Worm (Caenorhabditis elegans): ENCODE measurements around the gene snx-17.

snx-17 gene

ce11 chrX:13169975-13170374, 47.9 kb upstream of the snx-17 start, which contains the start of gene mob-2:
mob-2 (minus strand) TSS chrX:13170075.
- no peak for TF ChIP-seq D1046.2 (GFP tag; IDR thresholded peaks at IDR 0.05)
- peak; percentile 86 for TF ChIP-seq aha-1 (tag)
- no peak for TF ChIP-seq tra-1 (GFP tag; IDR thresholded peaks at IDR 0.05)
- TF ChIP-seq hlh-30 (tag; optimal IDR thresholded peaks at IDR 0.05; ENCODE audit: insufficient read depth) = peak; percentile 41

ce11 chrX:13169133-13169532, 47.0 kb upstream of the snx-17 start:
- TF ChIP-seq mxl-3 (GFP tag; optimal IDR thresholded peaks at IDR 0.05) (peak; percentile 92), hlh-30 (tag; optimal IDR thresholded peaks at IDR 0.05; ENCODE audit: insufficient read depth) (peak; percentile 95), dmd-6 (GFP tag; IDR thresholded peaks at IDR 0.05) (no peak), vab-7 (GFP tag; IDR thresholded peaks at IDR 0.05) (no peak), hlh-11 (tag; optimal IDR thresholded peaks at IDR 0.05) (peak; percentile 63), dmd-9 (GFP tag; IDR thresholded peaks at IDR 0.05) (no peak), mdl-1 (tag; optimal IDR thresholded peaks at IDR 0.05) (peak in 1 of 2 experiments; percentile 81), arid-1 (GFP tag; conservative IDR thresholded peaks at IDR 0.05) (no peak), snpc-1.2 (GFP tag; IDR thresholded peaks at IDR 0.05) (no peak), nhr-28 (tag; optimal IDR thresholded peaks at IDR 0.05) (peak; percentile 26), ceh-28 (tag; optimal IDR thresholded peaks at IDR 0.05) (no peak), lin-29 (GFP tag; IDR thresholded peaks at IDR 0.05) (no peak), daf-16 (GFP tag; optimal IDR thresholded peaks at IDR 0.05) (peak in 1 of 2 experiments; percentile 2), daf-16 (tag; optimal IDR thresholded peaks at IDR 0.05) (no peak), nhr-11 (tag; optimal IDR thresholded peaks at IDR 0.05) (peak; percentile 53), mdt-29 (GFP tag; IDR thresholded peaks at IDR 0.05) (no peak), dmd-8 (GFP tag; IDR thresholded peaks at IDR 0.05) (no peak), ZK546.5 (tag; optimal IDR thresholded peaks at IDR 0.05) (no peak), nhr-48 (tag; optimal IDR thresholded peaks at IDR 0.05) (no peak)

- no peak for TF ChIP-seq madf-9 (GFP tag; conservative IDR thresholded peaks at IDR 0.05)
- TF ChIP-seq dve-1 (tag; optimal IDR thresholded peaks at IDR 0.05; ENCODE audit: insufficient read depth) = peak; percentile 97
- peak; percentile 80 for TF ChIP-seq nhr-77 (tag; optimal IDR thresholded peaks at IDR 0.05)
- TF ChIP-seq pha-4 (GFP tag; IDR thresholded peaks at IDR 0.05) = no peak
- no peak for TF ChIP-seq pha-4 (tag; optimal IDR thresholded peaks at IDR 0.05)
- TF ChIP-seq sdz-12 (GFP tag; optimal IDR thresholded peaks at IDR 0.05) = no peak
- TF ChIP-seq dmd-8 (GFP tag; IDR thresholded peaks at IDR 0.05) = no peak
- peak; percentile 92 for TF ChIP-seq php-3 (GFP tag; IDR thresholded peaks at IDR 0.05)
- no peak for TF ChIP-seq Y105C5A.15 (GFP tag; IDR thresholded peaks at IDR 0.05)
- no peak for TF ChIP-seq mdt-29 (GFP tag; IDR thresholded peaks at IDR 0.05)
- TF ChIP-seq set-16 (GFP tag; IDR thresholded peaks at IDR 0.05) = no peak
- TF ChIP-seq aha-1 (tag) = peak; percentile 12
- 0 out of 2 replicates have a peak, but pooled peaks have one; percentile 18 for TF ChIP-seq ceh-20 (GFP tag; IDR thresholded peaks at IDR 0.05)
- no peak for TF ChIP-seq fos-1 (tag; optimal IDR thresholded peaks at IDR 0.05)
- TF ChIP-seq lsy-2 (tag; optimal IDR thresholded peaks at IDR 0.05) = peak in 1 of 2 experiments; percentile 49
- TF ChIP-seq T20F7.1 (GFP tag; optimal IDR thresholded peaks at IDR 0.05) = no peak
- peak; percentile 96 for TF ChIP-seq lin-1 (GFP tag; IDR thresholded peaks at IDR 0.05)
- no peak for TF ChIP-seq zip-11 (GFP tag; IDR thresholded peaks at IDR 0.05)
- no peak for TF ChIP-seq fkh-10 (GFP tag; optimal IDR thresholded peaks at IDR 0.05)
- TF ChIP-seq tra-1 (GFP tag; IDR thresholded peaks at IDR 0.05) = peak; percentile 77; the same call in 1 of the 2 replicates
- TF ChIP-seq gei-8 (GFP tag; optimal IDR thresholded peaks at IDR 0.05) = no peak
- no peak for TF ChIP-seq nhr-76 (tag; optimal IDR thresholded peaks at IDR 0.05)
- TF ChIP-seq D1046.2 (GFP tag; IDR thresholded peaks at IDR 0.05) = no peak
- no peak for TF ChIP-seq nhr-111 (GFP tag; optimal IDR thresholded peaks at IDR 0.05)
- no peak for TF ChIP-seq skn-1 (tag; optimal IDR thresholded peaks at IDR 0.05)
- TF ChIP-seq hlh-30 (tag; optimal IDR thresholded peaks at IDR 0.05; ENCODE audit: insufficient read depth) = peak; percentile 5
- no peak for TF ChIP-seq mxl-3 (GFP tag; optimal IDR thresholded peaks at IDR 0.05)
- peak; percentile 100 for TF ChIP-seq pqm-1 (tag; optimal IDR thresholded peaks at IDR 0.05)
- TF ChIP-seq nhr-48 (tag; optimal IDR thresholded peaks at IDR 0.05) = peak; percentile 63
- TF ChIP-seq madf-5 (GFP tag; IDR thresholded peaks at IDR 0.05) = no peak
- no peak for TF ChIP-seq duxl-1 (tag; optimal IDR thresholded peaks at IDR 0.05; ENCODE audit: poor library complexity)
- no peak for TF ChIP-seq arid-1 (GFP tag; conservative IDR thresholded peaks at IDR 0.05)
- TF ChIP-seq hlh-11 (tag; optimal IDR thresholded peaks at IDR 0.05) = peak; percentile 85
- TF ChIP-seq nhr-28 (tag; optimal IDR thresholded peaks at IDR 0.05) = peak; percentile 95
- no peak for TF ChIP-seq ceh-62 (tag; optimal IDR thresholded peaks at IDR 0.05)
- no peak for TF ChIP-seq T26A8.4 (GFP tag; IDR thresholded peaks at IDR 0.05)
Measured at ce11 chrX:13165686-13166085, 43.6 kb upstream of the snx-17 start.
